Fruit fly (Drosophila melanogaster) whole organism, embryonic: ENCODE data around the gene mmy.

Experiments used
- BEAF-32 ChIP-seq: fragments of 200-800 bp; sonication (Bioruptor generic); optimal IDR thresholded peaks from 3 replicates; lab custom pipeline; 2017; ENCODE audit warnings: missing biosample characterization, missing genetic modification characterization, mild to moderate bottlenecking, moderate library complexity, missing genetic modification reagents
- CG10543 ChIP-seq: fragments of 200-800 bp; sonication (Bioruptor generic); optimal IDR thresholded peaks from 3 replicates; lab custom pipeline; 2017; ENCODE audit warnings: missing biosample characterization, mild to moderate bottlenecking, missing genetic modification characterization, moderate library complexity
- CG10565 ChIP-seq: fragments of 200-800 bp; sonication (Bioruptor generic); optimal IDR thresholded peaks from 3 replicates; lab custom pipeline; 2016; ENCODE audit warnings: missing biosample characterization, mild to moderate bottlenecking, missing genetic modification characterization
- CG11696 ChIP-seq: fragments of 200-800 bp; sonication (Bioruptor generic); IDR thresholded peaks from 2 replicates; pipeline ENCODE4 v1.3.6; 2022; ENCODE audit warnings: missing biosample characterization, missing genetic modification characterization
- CG12391 ChIP-seq: fragments of 200-800 bp; sonication (Bioruptor generic); optimal IDR thresholded peaks from 3 replicates; lab custom pipeline; 2018; ENCODE audit warnings: missing biosample characterization, mild to moderate bottlenecking, missing genetic modification characterization, moderate library complexity
- CG13287 ChIP-seq: fragments of 200-800 bp; sonication (Bioruptor generic); IDR thresholded peaks from 2 replicates; pipeline ENCODE4 v1.3.6; 2022; ENCODE audit warnings: missing biosample characterization, missing genetic modification characterization; ENCODE audit not compliant: partially characterized antibody
- CG14710 ChIP-seq: fragments of 200-800 bp; sonication (Bioruptor generic); optimal IDR thresholded peaks from 3 replicates; lab custom pipeline; 2019; ENCODE audit warnings: missing biosample characterization, mild to moderate bottlenecking, missing genetic modification characterization, moderate library complexity
- CG15514 ChIP-seq: fragments of 200-800 bp; sonication (Bioruptor generic); optimal IDR thresholded peaks from 3 replicates; lab custom pipeline; 2017; ENCODE audit warnings: missing biosample characterization, missing genetic modification characterization, mild to moderate bottlenecking, moderate library complexity, missing genetic modification reagents
- CG1602 ChIP-seq: fragments of 200-800 bp; sonication (Bioruptor generic); optimal IDR thresholded peaks from 3 replicates; lab custom pipeline; 2016; ENCODE audit warnings: missing biosample characterization, missing genetic modification characterization
- CG17361 ChIP-seq: fragments of 200-800 bp; sonication (Bioruptor generic); IDR thresholded peaks from 3 replicates; pipeline ENCODE4 v1.3.6; 2022; ENCODE audit warnings: missing biosample characterization, missing genetic modification characterization
- CG2199 ChIP-seq: fragments of 200-800 bp; sonication (Bioruptor generic); IDR thresholded peaks from 3 replicates; pipeline ENCODE4 v1.3.6; 2022; ENCODE audit warnings: missing biosample characterization, missing genetic modification characterization
- CG30020 ChIP-seq: fragments of 200-800 bp; optimal IDR thresholded peaks from 2 replicates; lab custom pipeline; 2019; ENCODE audit warnings: missing biosample characterization, mild to moderate bottlenecking, missing genetic modification characterization, moderate library complexity
- CG3163 ChIP-seq: fragments of 200-800 bp; sonication (Bioruptor generic); optimal IDR thresholded peaks from 3 replicates; lab custom pipeline; 2016; ENCODE audit warnings: missing biosample characterization, missing genetic modification characterization
- CG3847 ChIP-seq: fragments of 200-800 bp; sonication (Bioruptor generic); IDR thresholded peaks from 2 replicates; pipeline ENCODE4 v1.3.6; 2022; ENCODE audit warnings: missing biosample characterization, missing genetic modification characterization
- CG4617 ChIP-seq: fragments of 200-800 bp; sonication (Bioruptor generic); optimal IDR thresholded peaks from 3 replicates; lab custom pipeline; 2016; ENCODE audit warnings: missing biosample characterization, missing genetic modification characterization, borderline replicate concordance
- CG6765 ChIP-seq: fragments of 200-800 bp; sonication (Bioruptor generic); optimal IDR thresholded peaks from 3 replicates; lab custom pipeline; 2017; ENCODE audit warnings: missing biosample characterization, mild to moderate bottlenecking, missing genetic modification characterization
- CG7928 ChIP-seq: fragments of 200-800 bp; sonication (Bioruptor generic); optimal IDR thresholded peaks from 2 replicates; lab custom pipeline; 2017; ENCODE audit warnings: missing biosample characterization, mild to moderate bottlenecking, missing genetic modification characterization
- CG8281 ChIP-seq: fragments of 200-800 bp; sonication (Bioruptor generic); optimal IDR thresholded peaks from 2 replicates; lab custom pipeline; 2018; ENCODE audit warnings: missing biosample characterization, mild to moderate bottlenecking, missing genetic modification characterization, moderate library complexity
- CG8924 ChIP-seq: fragments of 200-800 bp; optimal IDR thresholded peaks from 3 replicates; lab custom pipeline; 2019; ENCODE audit warnings: missing biosample characterization, mild to moderate bottlenecking, missing genetic modification characterization, moderate library complexity
- CoRest ChIP-seq: fragments of 200-800 bp; sonication (Bioruptor generic); optimal IDR thresholded peaks from 3 replicates; lab custom pipeline; 2018; ENCODE audit warnings: missing biosample characterization, mild to moderate bottlenecking, missing genetic modification characterization, moderate library complexity
- D19A ChIP-seq: fragments of 200-800 bp; optimal IDR thresholded peaks from 3 replicates; lab custom pipeline; 2019; ENCODE audit warnings: missing biosample characterization, mild to moderate bottlenecking, missing genetic modification characterization, moderate library complexity
- Dek ChIP-seq: fragments of 200-800 bp; sonication (Bioruptor generic); optimal IDR thresholded peaks from 3 replicates; lab custom pipeline; 2019; ENCODE audit warnings: missing biosample characterization, mild to moderate bottlenecking, missing genetic modification characterization, moderate library complexity
- E2f1 ChIP-seq: fragments of 200-800 bp; sonication (Bioruptor generic); IDR thresholded peaks from 2 replicates; pipeline ENCODE4 v1.3.6; 2022; ENCODE audit warnings: missing biosample characterization, missing genetic modification characterization
- Fer2 ChIP-seq: fragments of 200-800 bp; sonication (Bioruptor generic); optimal IDR thresholded peaks from 2 replicates; lab custom pipeline; 2018; ENCODE audit warnings: missing biosample characterization, mild to moderate bottlenecking, missing genetic modification characterization, moderate library complexity
- HLH4C ChIP-seq: fragments of 200-800 bp; sonication (Bioruptor generic); IDR thresholded peaks from 3 replicates; pipeline ENCODE4 v1.3.6; 2022; ENCODE audit warnings: missing biosample characterization, missing genetic modification characterization; ENCODE audit not compliant: partially characterized antibody
- MBD-R2 ChIP-seq: fragments of 200-800 bp; sonication (Bioruptor generic); IDR thresholded peaks from 2 replicates; pipeline ENCODE4 v1.3.6; 2022; ENCODE audit warnings: missing biosample characterization, missing genetic modification characterization
- MESR4 ChIP-seq: fragments of 200-800 bp; sonication (Bioruptor generic); optimal IDR thresholded peaks from 2 replicates; lab custom pipeline; 2018; ENCODE audit warnings: missing biosample characterization, mild to moderate bottlenecking, missing genetic modification characterization, moderate library complexity
- Mad ChIP-seq: fragments of 200-800 bp; sonication (Bioruptor generic); optimal IDR thresholded peaks from 2 replicates; lab custom pipeline; 2016; ENCODE audit warnings: missing biosample characterization, missing genetic modification characterization
- Meics ChIP-seq: fragments of 200-800 bp; sonication (Bioruptor generic); optimal IDR thresholded peaks from 2 replicates; lab custom pipeline; 2017; ENCODE audit warnings: missing biosample characterization, mild to moderate bottlenecking, missing genetic modification characterization
- Neu2 ChIP-seq: fragments of 200-800 bp; sonication (Bioruptor generic); optimal IDR thresholded peaks from 3 replicates; lab custom pipeline; 2016; ENCODE audit warnings: missing biosample characterization, missing genetic modification characterization, borderline replicate concordance
- Nf-YC ChIP-seq: fragments of 200-800 bp; optimal IDR thresholded peaks from 3 replicates; lab custom pipeline; 2019; ENCODE audit warnings: missing biosample characterization, mild to moderate bottlenecking, missing genetic modification characterization, moderate library complexity
- Pdp1 ChIP-seq, 2 experiments: fragments of 200-800 bp; sonication (Bioruptor generic); optimal IDR thresholded peaks; 3 replicates each; lab custom pipeline; 2016; ENCODE audit warnings: missing biosample characterization in 2 of 2, missing genetic modification characterization in 2 of 2, mild to moderate bottlenecking in 1 of 2, moderate library complexity in 1 of 2
- Side ChIP-seq: fragments of 200-800 bp; sonication (Bioruptor generic); optimal IDR thresholded peaks from 2 replicates; lab custom pipeline; 2016; ENCODE audit warnings: missing biosample characterization, missing genetic modification characterization
- Vsx1 ChIP-seq: fragments of 200-800 bp; sonication (Bioruptor generic); optimal IDR thresholded peaks from 2 replicates; lab custom pipeline; 2017; ENCODE audit warnings: missing biosample characterization, mild to moderate bottlenecking, missing genetic modification characterization, missing genetic modification reagents
- YL-1 ChIP-seq: fragments of 200-800 bp; sonication (Bioruptor generic); optimal IDR thresholded peaks from 3 replicates; lab custom pipeline; 2017; ENCODE audit warnings: missing biosample characterization, mild to moderate bottlenecking, missing genetic modification characterization
- cad ChIP-seq: fragments of >200 bp; optimal IDR thresholded peaks from 2 replicates; lab custom pipeline; 2017; ENCODE audit warnings: missing biosample characterization, missing genetic modification characterization
- da ChIP-seq: fragments of 200-800 bp; sonication (Bioruptor generic); optimal IDR thresholded peaks from 2 replicates; lab custom pipeline; 2016; ENCODE audit warnings: missing biosample characterization, missing genetic modification characterization
- gcm ChIP-seq: fragments of 200-800 bp; sonication (Bioruptor generic); optimal IDR thresholded peaks from 2 replicates; lab custom pipeline; 2019; ENCODE audit warnings: missing biosample characterization, mild to moderate bottlenecking, missing genetic modification characterization, moderate library complexity
- grau ChIP-seq: fragments of 200-800 bp; optimal IDR thresholded peaks from 3 replicates; lab custom pipeline; 2019; ENCODE audit warnings: missing biosample characterization, mild to moderate bottlenecking, missing genetic modification characterization, moderate library complexity
- inv ChIP-seq: fragments of 200-800 bp; sonication (Bioruptor generic); IDR thresholded peaks from 2 replicates; pipeline ENCODE4 v1.3.6; 2022; ENCODE audit warnings: missing biosample characterization, missing genetic modification characterization; ENCODE audit not compliant: partially characterized antibody
- lilli ChIP-seq: fragments of 200-800 bp; sonication (Bioruptor generic); optimal IDR thresholded peaks from 3 replicates; lab custom pipeline; 2016; ENCODE audit warnings: missing biosample characterization, missing genetic modification characterization
- lmd ChIP-seq: fragments of 200-800 bp; sonication (Bioruptor generic); IDR thresholded peaks from 2 replicates; pipeline ENCODE4 v1.3.6; 2022; ENCODE audit warnings: missing biosample characterization, missing genetic modification characterization
- mirr ChIP-seq: fragments of 200-800 bp; sonication (Bioruptor generic); optimal IDR thresholded peaks from 3 replicates; lab custom pipeline; 2018; ENCODE audit warnings: missing biosample characterization, mild to moderate bottlenecking, missing genetic modification characterization
- nerfin-2 ChIP-seq: fragments of 200-800 bp; sonication (Bioruptor generic); IDR thresholded peaks from 2 replicates; pipeline ENCODE4 v1.3.6; 2022; ENCODE audit warnings: missing biosample characterization, missing genetic modification characterization; ENCODE audit not compliant: partially characterized antibody
- sens ChIP-seq: fragments of 200-800 bp; sonication (Bioruptor generic); peaks from one replicate; lab custom pipeline; 2016; ENCODE audit warnings: missing biosample characterization, missing genetic modification characterization
- seq ChIP-seq: fragments of 200-800 bp; sonication (Bioruptor generic); IDR thresholded peaks from 2 replicates; pipeline ENCODE4 v1.3.6; 2022; ENCODE audit warnings: missing biosample characterization, missing genetic modification characterization
- so ChIP-seq: fragments of 200-800 bp; sonication (Bioruptor generic); IDR thresholded peaks from 3 replicates; pipeline ENCODE4 v1.3.6; 2022; ENCODE audit warnings: missing biosample characterization, missing genetic modification characterization
- sug ChIP-seq: fragments of 200-800 bp; optimal IDR thresholded peaks from 2 replicates; lab custom pipeline; 2019; ENCODE audit warnings: missing biosample characterization, mild to moderate bottlenecking, missing genetic modification characterization, moderate library complexity
- trh ChIP-seq: fragments of 200-800 bp; sonication (Bioruptor generic); optimal IDR thresholded peaks from 2 replicates; lab custom pipeline; 2016; ENCODE audit warnings: missing biosample characterization, missing genetic modification characterization

The mmy gene

DNA sequence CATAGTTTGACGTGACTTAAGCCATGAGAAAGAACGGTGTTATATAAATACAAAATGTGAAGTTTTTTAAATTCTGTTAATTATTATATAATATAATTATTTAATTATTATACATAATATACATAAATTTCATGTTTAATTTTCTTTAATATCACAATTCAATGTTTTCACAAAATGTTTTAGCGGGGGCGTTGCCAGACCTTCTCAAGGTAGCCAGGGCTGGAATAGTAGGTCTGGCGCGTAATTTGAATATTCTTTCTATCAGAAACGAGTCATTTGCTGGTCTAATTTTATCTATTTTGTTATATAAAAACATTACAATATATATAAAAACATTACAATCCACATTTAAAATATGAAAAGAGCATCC is 25.4 kb downstream of the mmy start, which contains the start of gene Acox3 (continued):
- TF ChIP-seq CG1602 (GFP tag; lab: Kevin White, UChicago) = no peak
- TF ChIP-seq CG14710 (tag; lab: Kevin White, UChicago) = peak; percentile 59
- TF ChIP-seq lilli (GFP tag; lab: Kevin White, UChicago) = no peak
- no peak for TF ChIP-seq trh (GFP tag; lab: Kevin White, UChicago)
- TF ChIP-seq sens (GFP tag; lab: Kevin White, UChicago) = peak; percentile 41
- TF ChIP-seq lmd (GFP tag; lab: Robert Waterston, UW) = no peak
- no peak for TF ChIP-seq E2f1 (GFP tag; lab: Robert Waterston, UW)
- TF ChIP-seq so (GFP tag; lab: Robert Waterston, UW) = no peak
- TF ChIP-seq Dek = peak; percentile 17
- TF ChIP-seq CG12391 (tag; lab: Kevin White, UChicago) = peak; percentile 51
- peak; percentile 2 for TF ChIP-seq Vsx1 (GFP tag; lab: Kevin White, UChicago)
- peak; percentile 33 for TF ChIP-seq CG15514 (GFP tag; lab: Kevin White, UChicago)
- no peak for TF ChIP-seq cad (GFP tag; lab: Kevin White, UChicago)
- TF ChIP-seq YL-1 (GFP tag; lab: Kevin White, UChicago) = peak; percentile 43
- peak; percentile 32; the same call in 1 of the 2 replicates for TF ChIP-seq CG3847
- TF ChIP-seq CG2199 = no peak
- TF ChIP-seq Pdp1 (GFP tag; optimal IDR thresholded peaks at IDR 0.05; lab: Kevin White, UChicago) = peak in 1 of 2 experiments; percentile 81
- 0 out of 3 replicates have a peak, but pooled peaks have one; percentile 24 for TF ChIP-seq CG17361 (GFP tag; lab: Robert Waterston, UW)
- TF ChIP-seq seq (GFP tag; lab: Robert Waterston, UW) = no peak
- peak; percentile 15 for TF ChIP-seq Nf-YC (tag; lab: Kevin White, UChicago)
- no peak for TF ChIP-seq da (GFP tag; lab: Kevin White, UChicago)
- TF ChIP-seq CG7928 (GFP tag; lab: Kevin White, UChicago) = peak; percentile 94
- TF ChIP-seq Fer2 (tag; lab: Kevin White, UChicago) = no peak
- TF ChIP-seq CG4617 = peak; percentile 14
- TF ChIP-seq CG3163 (GFP tag; lab: Kevin White, UChicago) = no peak
- TF ChIP-seq CG10565 (GFP tag; lab: Kevin White, UChicago) = no peak
- no peak for TF ChIP-seq inv
- TF ChIP-seq Side (GFP tag; lab: Kevin White, UChicago) = no peak
- TF ChIP-seq grau (tag; lab: Kevin White, UChicago) = peak; percentile 8
- TF ChIP-seq CG8924 (tag; lab: Kevin White, UChicago) = peak; percentile 24
- TF ChIP-seq CG30020 (tag; lab: Kevin White, UChicago) = peak; percentile 1
- TF ChIP-seq CG8281 (tag; lab: Kevin White, UChicago) = no peak
- peak; percentile 6 for TF ChIP-seq BEAF-32 (GFP tag; lab: Kevin White, UChicago)
- no peak for TF ChIP-seq nerfin-2 (GFP tag; lab: Robert Waterston, UW)
- TF ChIP-seq CoRest (tag; lab: Kevin White, UChicago) = peak; percentile 18
- peak; percentile 7 for TF ChIP-seq D19A (tag; lab: Kevin White, UChicago)

DNA sequence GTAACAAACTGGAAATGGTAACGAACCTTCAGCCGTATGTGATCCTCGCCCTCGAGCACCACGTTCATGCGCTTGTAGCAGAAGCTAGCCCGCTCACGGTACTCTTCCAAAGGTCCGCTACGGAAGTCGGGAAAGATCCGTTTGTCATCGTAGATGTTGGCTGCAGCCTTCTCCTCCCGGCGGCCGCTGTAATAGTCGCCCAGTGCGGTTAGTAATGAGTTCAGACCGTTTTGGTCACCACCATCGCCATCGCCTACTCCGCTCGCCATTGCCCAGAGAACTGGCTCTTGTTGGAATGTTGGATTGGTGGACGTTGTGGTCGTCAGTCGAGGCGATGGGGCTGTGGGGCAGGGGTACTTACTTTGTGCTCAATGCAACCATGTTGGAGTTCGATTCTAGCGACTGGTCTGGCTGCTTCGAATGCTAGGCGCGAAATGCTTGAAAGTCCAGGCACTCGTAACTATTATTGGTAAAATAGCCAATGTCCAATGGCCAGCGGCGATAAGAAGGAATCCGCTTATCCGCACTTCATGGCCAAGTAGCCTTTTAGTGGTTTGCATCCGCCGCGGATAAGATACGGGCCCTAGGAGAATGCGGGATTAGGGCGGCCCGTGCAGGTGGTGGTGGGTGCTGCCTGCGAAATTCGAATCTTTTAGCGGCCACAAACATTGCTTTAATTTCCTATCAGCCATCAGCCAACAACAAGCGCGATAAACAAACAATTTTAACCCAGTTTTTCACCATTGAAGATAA is 25.9 kb downstream of the mmy start:
- peak; percentile 55 for TF ChIP-seq mirr (GFP tag; lab: Kevin White, UChicago)
- peak; percentile 14; the same call in 1 of the 2 replicates for TF ChIP-seq CG13287 (GFP tag; lab: Robert Waterston, UW)
- TF ChIP-seq Neu2 (GFP tag; lab: Kevin White, UChicago) = peak; percentile 50
- no peak for TF ChIP-seq Mad (GFP tag; lab: Kevin White, UChicago)
- peak; percentile 32 for TF ChIP-seq CG6765 (GFP tag; lab: Kevin White, UChicago)
- no peak for TF ChIP-seq CG11696 (GFP tag; lab: Robert Waterston, UW)
- 0 out of 3 replicates have a peak, but pooled peaks have one; percentile 26 for TF ChIP-seq HLH4C (GFP tag; lab: Robert Waterston, UW)
- peak; percentile 20 for TF ChIP-seq gcm (GFP tag; lab: Kevin White, UChicago)
- peak; percentile 14 for TF ChIP-seq MESR4
- TF ChIP-seq CG10543 (GFP tag; lab: Kevin White, UChicago) = peak; percentile 45
- TF ChIP-seq Meics (GFP tag; lab: Kevin White, UChicago) = peak; percentile 3
- peak; percentile 88 for TF ChIP-seq sug (tag; lab: Kevin White, UChicago)
- TF ChIP-seq MBD-R2 (GFP tag; lab: Robert Waterston, UW) = peak; percentile 34
